Fruit fly (Drosophila melanogaster) whole organism, embryonic: Measurements from ENCODE around the gene Syx13.

Experiments
- Atf-2 ChIP-seq: fragments of 200-800 bp; sonication (Bioruptor generic); optimal IDR thresholded peaks from 2 replicates; lab custom pipeline; 2016; ENCODE audit warnings: missing biosample characterization, missing genetic modification characterization
- C15 ChIP-seq: fragments of 200-800 bp; sonication (Bioruptor generic); IDR thresholded peaks from 3 replicates; pipeline ENCODE4 v1.3.6; 2022; ENCODE audit warnings: missing biosample characterization, missing genetic modification characterization
- CG10565 ChIP-seq: fragments of 200-800 bp; sonication (Bioruptor generic); optimal IDR thresholded peaks from 3 replicates; lab custom pipeline; 2016; ENCODE audit warnings: missing biosample characterization, mild to moderate bottlenecking, missing genetic modification characterization
- CG11504 ChIP-seq: fragments of 200-800 bp; sonication (Bioruptor generic); optimal IDR thresholded peaks from 3 replicates; lab custom pipeline; 2019; ENCODE audit warnings: missing biosample characterization, mild to moderate bottlenecking, missing genetic modification characterization, moderate library complexity
- CG11560 ChIP-seq: fragments of 200-800 bp; sonication (Bioruptor generic); IDR thresholded peaks from 3 replicates; pipeline ENCODE4 v1.3.6; 2022; ENCODE audit warnings: missing biosample characterization, missing genetic modification characterization
- CG13296 ChIP-seq: fragments of 200-800 bp; sonication (Bioruptor generic); optimal IDR thresholded peaks from 3 replicates; lab custom pipeline; 2018; ENCODE audit warnings: missing biosample characterization, mild to moderate bottlenecking, missing genetic modification characterization
- CG17186 ChIP-seq: fragments of 200-800 bp; sonication (Bioruptor generic); optimal IDR thresholded peaks from 3 replicates; lab custom pipeline; 2017; ENCODE audit warnings: missing biosample characterization, missing genetic modification reagents, missing genetic modification characterization
- CG17328 ChIP-seq: fragments of 200-800 bp; sonication (Bioruptor generic); IDR thresholded peaks from 2 replicates; pipeline ENCODE4 v1.3.6; 2022; ENCODE audit warnings: missing biosample characterization, missing genetic modification characterization
- CG17829 ChIP-seq: fragments of 200-800 bp; optimal IDR thresholded peaks from 2 replicates; lab custom pipeline; 2019; ENCODE audit warnings: missing biosample characterization, mild to moderate bottlenecking, missing genetic modification characterization, moderate library complexity
- CG18262 ChIP-seq: fragments of 200-800 bp; optimal IDR thresholded peaks from 3 replicates; lab custom pipeline; 2019; ENCODE audit warnings: missing biosample characterization, mild to moderate bottlenecking, missing genetic modification characterization, moderate library complexity
- CG18599 ChIP-seq: fragments of 200-800 bp; sonication (Bioruptor generic); optimal IDR thresholded peaks from 3 replicates; lab custom pipeline; 2017; ENCODE audit warnings: missing biosample characterization, missing genetic modification characterization, mild to moderate bottlenecking, moderate library complexity, missing genetic modification reagents
- CG2712 ChIP-seq: fragments of 200-800 bp; optimal IDR thresholded peaks from 3 replicates; lab custom pipeline; 2019; ENCODE audit warnings: missing biosample characterization, mild to moderate bottlenecking, missing genetic modification characterization, moderate library complexity
- CG31224 ChIP-seq: fragments of 200-800 bp; sonication (Bioruptor generic); IDR thresholded peaks from 2 replicates; pipeline ENCODE4 v1.3.6; 2022; ENCODE audit warnings: missing biosample characterization, missing genetic modification characterization
- CG32532 ChIP-seq: fragments of 200-800 bp; sonication (Bioruptor generic); IDR thresholded peaks from 2 replicates; pipeline ENCODE4 v1.3.6; 2022; ENCODE audit warnings: missing biosample characterization, missing genetic modification characterization
- CG32767 ChIP-seq: fragments of 200-800 bp; sonication (Bioruptor generic); IDR thresholded peaks from 2 replicates; pipeline ENCODE4 v1.3.6; 2022; ENCODE audit warnings: missing biosample characterization, missing genetic modification characterization
- CG6765 ChIP-seq: fragments of 200-800 bp; sonication (Bioruptor generic); optimal IDR thresholded peaks from 3 replicates; lab custom pipeline; 2017; ENCODE audit warnings: missing biosample characterization, mild to moderate bottlenecking, missing genetic modification characterization
- CG6813 ChIP-seq: fragments of 200-800 bp; sonication (Bioruptor generic); optimal IDR thresholded peaks from 2 replicates; lab custom pipeline; 2017; ENCODE audit warnings: missing biosample characterization, missing genetic modification characterization, mild to moderate bottlenecking, moderate library complexity, missing genetic modification reagents
- CG9609 ChIP-seq: fragments of 200-800 bp; sonication (Bioruptor generic); optimal IDR thresholded peaks from 3 replicates; lab custom pipeline; 2016; ENCODE audit warnings: missing biosample characterization, missing genetic modification characterization
- Chrac-16 ChIP-seq: fragments of 200-800 bp; sonication (Bioruptor generic); optimal IDR thresholded peaks from 3 replicates; lab custom pipeline; 2016; ENCODE audit warnings: missing biosample characterization, missing genetic modification characterization
- CoRest ChIP-seq: fragments of 200-800 bp; sonication (Bioruptor generic); optimal IDR thresholded peaks from 3 replicates; lab custom pipeline; 2018; ENCODE audit warnings: missing biosample characterization, mild to moderate bottlenecking, missing genetic modification characterization, moderate library complexity
- D ChIP-seq, 2 experiments: fragments of 200-800 bp in 1 of 2; fragments of >200 bp in 1 of 2; sonication (Bioruptor generic) in 1 of 2; optimal IDR thresholded peaks; 2 replicates in 1 of 2; 3 replicates in 1 of 2; lab custom pipeline; 2017; ENCODE audit warnings: mild to moderate bottlenecking in 1 of 2, missing biosample characterization in 1 of 2, missing genetic modification characterization in 1 of 2, missing genetic modification reagents in 1 of 2
- E2f1 ChIP-seq: fragments of 200-800 bp; sonication (Bioruptor generic); IDR thresholded peaks from 2 replicates; pipeline ENCODE4 v1.3.6; 2022; ENCODE audit warnings: missing biosample characterization, missing genetic modification characterization
- E2f2 ChIP-seq: fragments of 200-800 bp; sonication (Bioruptor generic); IDR thresholded peaks from 2 replicates; pipeline ENCODE4 v1.3.6; 2022; ENCODE audit warnings: missing biosample characterization, missing genetic modification characterization
- Hr51 ChIP-seq, 2 experiments: fragments of 200-800 bp; sonication (Bioruptor generic); optimal IDR thresholded peaks; 2 replicates in 1 of 2; 3 replicates in 1 of 2; lab custom pipeline; 2016 to 2018; ENCODE audit warnings: missing biosample characterization in 2 of 2, missing genetic modification characterization in 2 of 2, mild to moderate bottlenecking in 1 of 2, moderate library complexity in 1 of 2
- Pdp1 ChIP-seq, 2 experiments: fragments of 200-800 bp; sonication (Bioruptor generic); optimal IDR thresholded peaks; 3 replicates each; lab custom pipeline; 2016; ENCODE audit warnings: missing biosample characterization in 2 of 2, missing genetic modification characterization in 2 of 2, mild to moderate bottlenecking in 1 of 2, moderate library complexity in 1 of 2
- Ravus ChIP-seq: fragments of 200-800 bp; sonication (Bioruptor generic); IDR thresholded peaks from 2 replicates; pipeline ENCODE4 v1.3.6; 2022; ENCODE audit warnings: missing biosample characterization, missing genetic modification characterization
- Rx ChIP-seq: fragments of 200-800 bp; sonication (Bioruptor generic); IDR thresholded peaks from 2 replicates; pipeline ENCODE4 v1.3.6; 2022; ENCODE audit warnings: missing biosample characterization, missing genetic modification characterization
- Sry-β ChIP-seq: fragments of 200-800 bp; sonication (Bioruptor generic); optimal IDR thresholded peaks from 2 replicates; lab custom pipeline; 2018; ENCODE audit warnings: missing biosample characterization, mild to moderate bottlenecking, missing genetic modification characterization, moderate library complexity
- ap ChIP-seq: fragments of 200-800 bp; sonication (Bioruptor generic); IDR thresholded peaks from 2 replicates; pipeline ENCODE4 v1.3.6; 2022; ENCODE audit warnings: missing biosample characterization, missing genetic modification characterization
- bcd ChIP-seq: fragments of 200-800 bp; sonication (Bioruptor generic); optimal IDR thresholded peaks from 2 replicates; lab custom pipeline; 2017; ENCODE audit warnings: missing biosample characterization, mild to moderate bottlenecking, missing genetic modification characterization
- bsh ChIP-seq, 2 experiments: fragments of 200-800 bp; sonication (Bioruptor generic); optimal IDR thresholded peaks; 2 replicates each; lab custom pipeline; 2017 to 2018; ENCODE audit warnings: mild to moderate bottlenecking in 2 of 2, missing biosample characterization in 2 of 2, missing genetic modification characterization in 2 of 2, moderate library complexity in 1 of 2
- crp ChIP-seq, 2 experiments: fragments of 200-800 bp; sonication (Bioruptor generic); optimal IDR thresholded peaks; 2 replicates in 1 of 2; 3 replicates in 1 of 2; lab custom pipeline; 2017; ENCODE audit warnings: missing biosample characterization in 2 of 2, missing genetic modification characterization in 2 of 2, mild to moderate bottlenecking in 1 of 2, moderate library complexity in 1 of 2
- disco-r ChIP-seq: fragments of 200-800 bp; sonication (Bioruptor generic); optimal IDR thresholded peaks from 2 replicates; lab custom pipeline; 2016; ENCODE audit warnings: missing biosample characterization, missing genetic modification characterization
- fd102C ChIP-seq: fragments of 200-800 bp; sonication (Bioruptor generic); optimal IDR thresholded peaks from 2 replicates; lab custom pipeline; 2018; ENCODE audit warnings: missing biosample characterization, mild to moderate bottlenecking, missing genetic modification characterization, moderate library complexity
- fd96Cb ChIP-seq: fragments of 200-800 bp; sonication (Bioruptor generic); optimal IDR thresholded peaks from 2 replicates; lab custom pipeline; 2018; ENCODE audit warnings: missing biosample characterization, mild to moderate bottlenecking, missing genetic modification characterization, moderate library complexity
- gcm2 ChIP-seq: fragments of 200-800 bp; sonication (Bioruptor generic); optimal IDR thresholded peaks from 2 replicates; lab custom pipeline; 2016; ENCODE audit warnings: missing biosample characterization, missing genetic modification characterization
- grn ChIP-seq: fragments of 200-800 bp; sonication (Bioruptor generic); optimal IDR thresholded peaks from 3 replicates; lab custom pipeline; 2017; ENCODE audit warnings: missing biosample characterization, missing genetic modification characterization
- hkb ChIP-seq, 2 experiments: fragments of 200-800 bp in 1 of 2; fragments of >200 bp in 1 of 2; sonication (Bioruptor generic) in 1 of 2; IDR thresholded peaks in 1 of 2; optimal IDR thresholded peaks in 1 of 2; 2 replicates each; pipeline versions ENCODE4 v1.3.6 to Lab custom; 2017 to 2022; ENCODE audit warnings: missing biosample characterization in 1 of 2, missing genetic modification characterization in 1 of 2
- kni ChIP-seq: fragments of 200-800 bp; sonication (Bioruptor generic); optimal IDR thresholded peaks from 3 replicates; lab custom pipeline; 2017; ENCODE audit warnings: mild to moderate bottlenecking, missing biosample characterization, missing genetic modification reagents, missing genetic modification characterization
- maf-S ChIP-seq: fragments of 200-800 bp; sonication (Bioruptor generic); optimal IDR thresholded peaks from 2 replicates; lab custom pipeline; 2016; ENCODE audit warnings: missing biosample characterization, missing genetic modification characterization
- nmo ChIP-seq: fragments of 200-800 bp; sonication (Bioruptor generic); optimal IDR thresholded peaks from 2 replicates; lab custom pipeline; 2018; ENCODE audit warnings: missing biosample characterization, mild to moderate bottlenecking, missing genetic modification characterization, moderate library complexity
- odd ChIP-seq: fragments of 200-800 bp; sonication (Bioruptor generic); optimal IDR thresholded peaks from 2 replicates; lab custom pipeline; 2017; ENCODE audit warnings: missing biosample characterization, mild to moderate bottlenecking, missing genetic modification characterization
- pnt ChIP-seq: fragments of 200-800 bp; sonication (Bioruptor generic); optimal IDR thresholded peaks from 3 replicates; lab custom pipeline; 2016; ENCODE audit warnings: missing biosample characterization, missing genetic modification characterization
- ro ChIP-seq: fragments of 200-800 bp; sonication (Bioruptor generic); IDR thresholded peaks from 2 replicates; pipeline ENCODE4 v1.3.6; 2022; ENCODE audit warnings: missing biosample characterization, missing genetic modification characterization
- row ChIP-seq: fragments of 200-800 bp; sonication (Bioruptor generic); IDR thresholded peaks from 3 replicates; pipeline ENCODE4 v1.3.6; 2022; ENCODE audit warnings: missing biosample characterization, missing genetic modification characterization
- sob ChIP-seq: fragments of 200-800 bp; sonication (Bioruptor generic); IDR thresholded peaks from 2 replicates; pipeline ENCODE4 v1.3.6; 2022; ENCODE audit warnings: missing biosample characterization, missing genetic modification characterization
- unc-4 ChIP-seq: fragments of 200-800 bp; sonication (Bioruptor generic); IDR thresholded peaks from 2 replicates; pipeline ENCODE4 v1.3.6; 2022; ENCODE audit warnings: missing biosample characterization, missing genetic modification characterization; ENCODE audit not compliant: partially characterized antibody

Syx13 gene

DNA sequence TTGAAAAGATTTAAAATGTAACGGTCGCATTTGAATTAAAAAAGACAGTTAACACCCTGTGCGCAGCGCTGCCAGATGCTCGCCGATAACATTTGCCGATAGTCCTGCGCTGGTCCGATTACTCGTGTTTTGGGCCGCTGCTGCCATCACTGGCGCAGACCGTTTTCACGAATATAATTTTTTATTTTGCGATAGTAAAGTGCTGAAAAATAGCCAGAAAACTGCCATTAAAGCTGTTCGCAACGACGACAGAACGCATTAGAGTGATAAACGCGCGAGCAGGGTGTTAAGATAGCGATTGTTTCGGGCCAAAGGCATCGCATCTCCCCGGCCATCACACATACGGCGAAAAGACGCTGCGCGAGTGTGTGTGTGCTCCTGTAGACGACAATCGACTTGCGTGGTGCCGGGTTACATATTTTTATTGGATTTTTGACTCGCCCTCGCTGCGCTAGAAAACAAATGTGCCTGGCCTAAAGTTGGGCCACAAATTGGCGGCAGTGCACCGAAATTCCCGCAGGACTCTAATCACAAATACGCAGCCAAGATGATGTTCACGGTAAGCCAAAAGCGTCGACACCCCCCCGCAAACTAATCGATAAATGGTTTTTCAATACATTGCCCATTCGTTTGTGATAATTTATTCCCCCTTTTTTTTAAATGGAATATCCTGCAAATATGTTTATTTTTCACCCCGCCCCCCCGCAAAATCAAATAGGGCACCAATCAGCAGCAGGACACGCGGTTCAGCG, 7.4 kb upstream of the Syx13 start, which contains the start of gene Srrm1:
Srrm1 (plus strand) TSS at position 116 of the 752 bp plus-strand sequence.
- TF ChIP-seq C15 (GFP tag; lab: Robert Waterston, UW) = no peak
- TF ChIP-seq CG11560 (tag; lab: Robert Waterston, UW) = peak; percentile 51; the same call in 2 of the 3 replicates
- TF ChIP-seq E2f2 (GFP tag; lab: Robert Waterston, UW) = peak; percentile 79
- no peak for TF ChIP-seq D (optimal IDR thresholded peaks at IDR 0.05; lab: Kevin White, UChicago)
- no peak for TF ChIP-seq D (GFP tag; optimal IDR thresholded peaks at IDR 0.05; lab: Kevin White, UChicago)
- TF ChIP-seq row = peak; percentile 61
- no peak for TF ChIP-seq CG6765 (GFP tag; lab: Kevin White, UChicago)
- peak; percentile 29 for TF ChIP-seq CG9609 (GFP tag; lab: Kevin White, UChicago)
- peak; percentile 58 for TF ChIP-seq Sry-β (GFP tag; lab: Kevin White, UChicago)
- no peak for TF ChIP-seq E2f1 (GFP tag; lab: Robert Waterston, UW)
- TF ChIP-seq Pdp1 (GFP tag; optimal IDR thresholded peaks at IDR 0.05; lab: Kevin White, UChicago) = peak; percentile 36 to 53
- TF ChIP-seq Atf-2 (GFP tag; lab: Kevin White, UChicago) = peak; percentile 17
- TF ChIP-seq maf-S (GFP tag; lab: Kevin White, UChicago) = peak; percentile 38
- peak; percentile 25 for TF ChIP-seq CG18262 (tag; lab: Kevin White, UChicago)
- peak; percentile 55 for TF ChIP-seq nmo (GFP tag; lab: Kevin White, UChicago)
- TF ChIP-seq CG11504 (tag; lab: Kevin White, UChicago) = peak; percentile 20
- TF ChIP-seq CG32767 = 0 out of 2 replicates have a peak, but pooled peaks have one; percentile 9
- TF ChIP-seq sob (GFP tag; lab: Robert Waterston, UW) = peak; percentile 63
- peak; percentile 46 for TF ChIP-seq CG17829 (tag; lab: Kevin White, UChicago)
- TF ChIP-seq Chrac-16 (GFP tag; lab: Kevin White, UChicago) = peak; percentile 17
- TF ChIP-seq CG31224 = no peak
- peak; percentile 3 for TF ChIP-seq CG18599 (GFP tag; lab: Kevin White, UChicago)
- no peak for TF ChIP-seq fd96Cb (tag; lab: Kevin White, UChicago)
- no peak for TF ChIP-seq odd (GFP tag; lab: Kevin White, UChicago)
- TF ChIP-seq bcd (GFP tag; lab: Kevin White, UChicago) = no peak
- peak; percentile 47 for TF ChIP-seq pnt
- TF ChIP-seq fd102C (GFP tag; lab: Kevin White, UChicago) = no peak
- TF ChIP-seq CG13296 = no peak
- no peak for TF ChIP-seq bsh (GFP tag; optimal IDR thresholded peaks at IDR 0.05; lab: Kevin White, UChicago)
- no peak for TF ChIP-seq hkb (optimal IDR thresholded peaks at IDR 0.05; lab: Kevin White, UChicago)
- peak; percentile 33; the same call in 1 of the 2 replicates for TF ChIP-seq hkb (GFP tag; IDR thresholded peaks at IDR 0.05; lab: Robert Waterston, UW)
- 0 out of 2 replicates have a peak, but pooled peaks have one; percentile 49 for TF ChIP-seq CG17328 (GFP tag; lab: Robert Waterston, UW)
- TF ChIP-seq CG10565 (GFP tag; lab: Kevin White, UChicago) = no peak
- peak; percentile 25 for TF ChIP-seq gcm2
- TF ChIP-seq CG2712 = peak; percentile 28
- no peak for TF ChIP-seq CG6813 (GFP tag; lab: Kevin White, UChicago)
- TF ChIP-seq disco-r (GFP tag; lab: Kevin White, UChicago) = no peak
- peak; percentile 41 for TF ChIP-seq CG32532 (GFP tag; lab: Robert Waterston, UW)
- peak; percentile 90 for TF ChIP-seq unc-4
- TF ChIP-seq Hr51 (GFP tag; optimal IDR thresholded peaks at IDR 0.05; lab: Kevin White, UChicago) = peak in 1 of 2 experiments; percentile 48
- no peak for TF ChIP-seq Ravus (GFP tag; lab: Robert Waterston, UW)
- no peak for TF ChIP-seq kni (GFP tag; lab: Kevin White, UChicago)
- no peak for TF ChIP-seq Rx
- TF ChIP-seq ro (GFP tag; lab: Robert Waterston, UW) = no peak
- no peak for TF ChIP-seq ap (GFP tag; lab: Robert Waterston, UW)
- peak; percentile 85 for TF ChIP-seq CG17186 (GFP tag; lab: Kevin White, UChicago)
- peak in 1 of 2 experiments; percentile 20 for TF ChIP-seq crp (GFP tag; optimal IDR thresholded peaks at IDR 0.05; lab: Kevin White, UChicago)
- no peak for TF ChIP-seq grn (GFP tag; lab: Kevin White, UChicago)
- peak; percentile 65 for TF ChIP-seq CoRest (tag; lab: Kevin White, UChicago)
